Worm (Caenorhabditis elegans): ENCODE data around the gene ndub-11.

DNA sequence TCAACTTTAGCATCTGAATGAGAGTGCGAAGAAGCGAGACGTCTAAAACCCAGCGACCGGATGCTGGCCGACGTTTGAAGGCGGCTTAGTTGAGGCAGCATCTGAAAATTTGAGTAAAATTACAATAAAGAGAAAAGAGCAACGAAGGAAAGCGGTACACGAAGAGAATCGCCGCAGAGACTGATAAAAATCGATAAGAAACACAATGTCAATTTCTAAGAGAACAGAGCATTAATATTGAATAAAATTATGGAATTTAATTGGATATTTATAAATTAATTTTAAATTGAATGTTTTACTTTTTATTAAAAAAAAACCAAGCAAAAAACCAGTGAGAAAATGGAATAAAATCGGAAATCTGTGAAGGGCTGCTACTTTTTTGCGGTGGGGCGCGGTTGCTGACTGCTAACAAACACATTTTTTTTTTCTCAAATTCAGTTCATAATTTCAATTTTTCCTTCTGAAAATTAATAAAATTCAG is at the start of gene ndub-11, which contains the start of gene moc-3:
- TF ChIP-seq nhr-25 (tag; optimal IDR thresholded peaks at IDR 0.05): no peak
- no peak for TF ChIP-seq ceh-82 (tag; optimal IDR thresholded peaks at IDR 0.05)
- no peak for TF ChIP-seq zag-1 (tag; optimal IDR thresholded peaks at IDR 0.05)
- TF ChIP-seq elt-2 (tag; optimal IDR thresholded peaks at IDR 0.05): no peak
- no peak for TF ChIP-seq ceh-28 (tag; optimal IDR thresholded peaks at IDR 0.05)
- no peak for TF ChIP-seq sea-2 (GFP tag; optimal IDR thresholded peaks at IDR 0.05)
- TF ChIP-seq tbx-2 (tag; optimal IDR thresholded peaks at IDR 0.05): no peak
